Worm (Caenorhabditis elegans): Measurements from ENCODE around the gene C33D9.8.

The C33D9.8 gene

ce11 chrIV:8816029-8816428 lies 29.5 kb upstream of the C33D9.8 start, which contains the start of gene grsp-2:
Gene grsp-2, plus strand, starts transcription at chrIV:8816329.
- no peak for TF ChIP-seq M03D4.4 (tag; optimal IDR thresholded peaks at IDR 0.05)
- no peak for TF ChIP-seq mab-5 (tag; optimal IDR thresholded peaks at IDR 0.05)
- TF ChIP-seq bed-3 (GFP tag; optimal IDR thresholded peaks at IDR 0.05): no peak
- TF ChIP-seq zip-8 (tag; optimal IDR thresholded peaks at IDR 0.05): no peak
- TF ChIP-seq drap-1 (GFP tag; optimal IDR thresholded peaks at IDR 0.05): no peak
- no peak for TF ChIP-seq unc-120 (tag; optimal IDR thresholded peaks at IDR 0.05; ENCODE audit: poor library complexity, severe bottlenecking)
- no peak for TF ChIP-seq nhr-12 (tag; optimal IDR thresholded peaks at IDR 0.05)
- no peak for TF ChIP-seq unc-62 (GFP tag; optimal IDR thresholded peaks at IDR 0.05)
- no peak for TF ChIP-seq mls-2 (tag; optimal IDR thresholded peaks at IDR 0.05)
- no peak for TF ChIP-seq ceh-83 (GFP tag; optimal IDR thresholded peaks at IDR 0.05)

ce11 chrIV:8815162-8815561 lies 28.6 kb upstream of the C33D9.8 start:
- TF ChIP-seq blmp-1 (tag; optimal IDR thresholded peaks at IDR 0.05) (no peak), pha-4 (tag; optimal IDR thresholded peaks at IDR 0.05) (no peak), unc-120 (tag; optimal IDR thresholded peaks at IDR 0.05; ENCODE audit: poor library complexity, severe bottlenecking) (no peak), ceh-83 (GFP tag; optimal IDR thresholded peaks at IDR 0.05) (no peak), drap-1 (GFP tag; optimal IDR thresholded peaks at IDR 0.05) (no peak)

- peak; percentile 87 for TF ChIP-seq hlh-1 (tag; optimal IDR thresholded peaks at IDR 0.05)
- TF ChIP-seq M03D4.4 (tag; optimal IDR thresholded peaks at IDR 0.05): no peak
- TF ChIP-seq ztf-11 (tag; optimal IDR thresholded peaks at IDR 0.05): no peak
- no peak for TF ChIP-seq lsy-2 (tag; optimal IDR thresholded peaks at IDR 0.05)
- no peak for TF ChIP-seq unc-39 (tag; optimal IDR thresholded peaks at IDR 0.05)
- no peak for TF ChIP-seq mab-5 (tag; optimal IDR thresholded peaks at IDR 0.05)
- TF ChIP-seq nhr-12 (tag; optimal IDR thresholded peaks at IDR 0.05): no peak
- no peak for TF ChIP-seq nhr-28 (tag; optimal IDR thresholded peaks at IDR 0.05)
- no peak for TF ChIP-seq blmp-1 (tag; optimal IDR thresholded peaks at IDR 0.05)
- no peak for TF ChIP-seq ceh-43 (GFP tag; optimal IDR thresholded peaks at IDR 0.05)
- TF ChIP-seq tbx-8 (GFP tag; optimal IDR thresholded peaks at IDR 0.05): no peak
- peak; percentile 59 for TF ChIP-seq unc-120 (tag; optimal IDR thresholded peaks at IDR 0.05; ENCODE audit: poor library complexity, severe bottlenecking)
- peak; percentile 11 for TF ChIP-seq unc-62 (GFP tag; optimal IDR thresholded peaks at IDR 0.05)
Observed at ce11 chrIV:8813614-8814013, 27.1 kb upstream of the C33D9.8 start, which contains the start of gene exc-5. Gene exc-5, minus strand, starts transcription at chrIV:8813670.

- TF ChIP-seq ztf-11 (tag; optimal IDR thresholded peaks at IDR 0.05): no peak
- TF ChIP-seq sptf-1 (tag; optimal IDR thresholded peaks at IDR 0.05): no peak
- TF ChIP-seq elt-3 (tag; optimal IDR thresholded peaks at IDR 0.05): no peak
- no peak for TF ChIP-seq nhr-28 (tag; optimal IDR thresholded peaks at IDR 0.05)
- TF ChIP-seq drap-1 (GFP tag; optimal IDR thresholded peaks at IDR 0.05): no peak
- TF ChIP-seq ces-1 (GFP tag; optimal IDR thresholded peaks at IDR 0.05): no peak
- TF ChIP-seq snpc-4 (tag; optimal IDR thresholded peaks at IDR 0.05): no peak
- no peak for TF ChIP-seq ceh-83 (GFP tag; optimal IDR thresholded peaks at IDR 0.05)
- no peak for TF ChIP-seq bed-3 (GFP tag; optimal IDR thresholded peaks at IDR 0.05)
- no peak for TF ChIP-seq zip-8 (tag; optimal IDR thresholded peaks at IDR 0.05)
- TF ChIP-seq flh-1 (GFP tag; optimal IDR thresholded peaks at IDR 0.05): no peak
- no peak for TF ChIP-seq mls-2 (tag; optimal IDR thresholded peaks at IDR 0.05)
- TF ChIP-seq mab-5 (tag; optimal IDR thresholded peaks at IDR 0.05): no peak
- no peak for TF ChIP-seq unc-39 (tag; optimal IDR thresholded peaks at IDR 0.05)
Observed at ce11 chrIV:8807327-8807726, 20.8 kb upstream of the C33D9.8 start.

- no peak for TF ChIP-seq mls-2 (tag; optimal IDR thresholded peaks at IDR 0.05)
- no peak for TF ChIP-seq nhr-12 (tag; optimal IDR thresholded peaks at IDR 0.05)
- no peak for TF ChIP-seq ham-2 (GFP tag; optimal IDR thresholded peaks at IDR 0.05)
- no peak for TF ChIP-seq unc-120 (tag; optimal IDR thresholded peaks at IDR 0.05; ENCODE audit: poor library complexity, severe bottlenecking)
- no peak for TF ChIP-seq nhr-2 (tag; optimal IDR thresholded peaks at IDR 0.05)
- no peak for TF ChIP-seq drap-1 (GFP tag; optimal IDR thresholded peaks at IDR 0.05)
- TF ChIP-seq ceh-83 (GFP tag; optimal IDR thresholded peaks at IDR 0.05): no peak
- no peak for TF ChIP-seq hlh-1 (tag; optimal IDR thresholded peaks at IDR 0.05)
Observed at ce11 chrIV:8798255-8798654, 11.7 kb upstream of the C33D9.8 start, which contains the start of gene clec-182. Gene clec-182, minus strand, starts transcription at chrIV:8798355.

ce11 chrIV:8796246-8796645 lies 9.7 kb upstream of the C33D9.8 start:
- no peak for TF ChIP-seq unc-120 (tag; optimal IDR thresholded peaks at IDR 0.05; ENCODE audit: poor library complexity, severe bottlenecking)
- TF ChIP-seq ces-1 (GFP tag; optimal IDR thresholded peaks at IDR 0.05): peak; percentile 50
